Worm (Caenorhabditis elegans) whole organism, L4 larva: Measurements from ENCODE around the gene mlt-8.
A peak's percentile ranks its signal among the peaks of the same experiment; 100 is the strongest.

Source experiments
- T20F7.1 ChIP-seq: fragments of 200-800 bp; sonication (Bioruptor generic); optimal IDR thresholded peaks from 2 replicates; lab custom pipeline; 2018; ENCODE audit warnings: mild to moderate bottlenecking, missing genetic modification characterization, missing compliant biosample characterization
- T26A8.4 ChIP-seq: fragments of 200-800 bp; sonication (Bioruptor generic); IDR thresholded peaks from 2 replicates; pipeline ENCODE4 v1.3.6; 2022; ENCODE audit warnings: missing genetic modification characterization, missing compliant biosample characterization
- Y105C5A.15 ChIP-seq: fragments of 200-800 bp; sonication (Bioruptor generic); IDR thresholded peaks from 2 replicates; pipeline ENCODE4 v1.3.6; 2022; ENCODE audit warnings: missing genetic modification characterization, missing compliant biosample characterization
- Y75B8A.6 ChIP-seq: fragments of 200-800 bp; sonication (Bioruptor generic); IDR thresholded peaks from 2 replicates; pipeline ENCODE4 v1.3.6; 2022; ENCODE audit warnings: missing genetic modification reagents, missing genetic modification characterization, missing compliant biosample characterization
- aha-1 ChIP-seq: fragments of 150-350 bp; peaks from one replicate; lab custom pipeline; 2014; ENCODE audit warnings: missing biosample characterization, missing genetic modification characterization
- ceh-28 ChIP-seq: fragments of 150-350 bp; optimal IDR thresholded peaks from 2 replicates; lab custom pipeline; 2014; ENCODE audit warnings: missing biosample characterization, missing genetic modification reagents, missing genetic modification characterization
- ceh-32 ChIP-seq: sonication (generic microtip); optimal IDR thresholded peaks from 2 replicates; lab custom pipeline; 2016; ENCODE audit warnings: mild to moderate bottlenecking, missing genetic modification characterization, missing compliant biosample characterization; ENCODE audit not compliant: poor library complexity
- ceh-82 ChIP-seq: sonication (generic microtip); optimal IDR thresholded peaks from 2 replicates; lab custom pipeline; 2017; ENCODE audit warnings: missing biosample characterization, missing genetic modification characterization
- cey-2 ChIP-seq: sonication (generic microtip); optimal IDR thresholded peaks from 3 replicates; lab custom pipeline; 2017; ENCODE audit warnings: missing genetic modification characterization, mild to moderate bottlenecking, missing compliant biosample characterization, antibody characterized with exemption, borderline replicate concordance; ENCODE audit not compliant: insufficient read depth
- daf-16 ChIP-seq, 3 experiments: sonication (generic microtip); optimal IDR thresholded peaks; 2 replicates each; lab custom pipeline; 2016 to 2017; ENCODE audit warnings: missing genetic modification characterization in 3 of 3, missing genetic modification reagents in 3 of 3, mild to moderate bottlenecking in 2 of 3, missing compliant biosample characterization in 2 of 3, missing biosample characterization in 1 of 3, moderate library complexity in 1 of 3
- daf-19 ChIP-seq: fragments of 200-800 bp; sonication (Bioruptor generic); conservative IDR thresholded peaks from 2 replicates; pipeline ENCODE4 v1.3.6; 2022; ENCODE audit warnings: missing genetic modification characterization, missing compliant biosample characterization
- dmd-6 ChIP-seq: fragments of 200-800 bp; sonication (Bioruptor generic); IDR thresholded peaks from 2 replicates; pipeline ENCODE4 v1.3.6; 2022; ENCODE audit warnings: missing genetic modification reagents, missing genetic modification characterization, missing compliant biosample characterization
- dmd-9 ChIP-seq: fragments of 200-800 bp; sonication (Bioruptor generic); IDR thresholded peaks from 2 replicates; pipeline ENCODE4 v1.3.6; 2022; ENCODE audit warnings: missing genetic modification reagents, missing genetic modification characterization, missing compliant biosample characterization
- egl-43 ChIP-seq: fragments of 200-800 bp; sonication (Bioruptor generic); IDR thresholded peaks from 2 replicates; pipeline ENCODE4 v1.3.6; 2022; ENCODE audit warnings: missing genetic modification reagents, missing genetic modification characterization, missing compliant biosample characterization
- lin-38 ChIP-seq: fragments of 200-800 bp; sonication (Bioruptor generic); IDR thresholded peaks from 2 replicates; pipeline ENCODE4 v1.3.6; 2022; ENCODE audit warnings: missing genetic modification reagents, missing genetic modification characterization, missing compliant biosample characterization
- lsy-2 ChIP-seq, 2 experiments: fragments of 150-350 bp in 1 of 2; sonication (generic microtip) in 1 of 2; optimal IDR thresholded peaks; 2 replicates each; lab custom pipeline; 2014 to 2017; ENCODE audit warnings: missing biosample characterization in 2 of 2, missing genetic modification characterization in 2 of 2
- madf-9 ChIP-seq: fragments of 200-800 bp; sonication (Bioruptor generic); conservative IDR thresholded peaks from 2 replicates; pipeline ENCODE4 v1.3.6; 2022; ENCODE audit warnings: missing genetic modification reagents, missing genetic modification characterization, missing compliant biosample characterization
- mdl-1 ChIP-seq, 2 experiments: fragments of 150-350 bp in 1 of 2; sonication (generic microtip) in 1 of 2; optimal IDR thresholded peaks; 2 replicates each; lab custom pipeline; 2014 to 2017; ENCODE audit warnings: missing biosample characterization in 2 of 2, missing genetic modification characterization in 2 of 2
- mdt-29 ChIP-seq: fragments of 200-800 bp; sonication (Bioruptor generic); IDR thresholded peaks from 2 replicates; pipeline ENCODE4 v1.3.6; 2022; ENCODE audit warnings: missing genetic modification reagents, missing genetic modification characterization, missing compliant biosample characterization
- mep-1 ChIP-seq: fragments of 150-350 bp; sonication (generic microtip); optimal IDR thresholded peaks from 3 replicates; lab custom pipeline; 2014; ENCODE audit warnings: missing biosample characterization, missing genetic modification characterization
- nhr-102 ChIP-seq: sonication (generic microtip); optimal IDR thresholded peaks from 2 replicates; lab custom pipeline; 2016; ENCODE audit warnings: mild to moderate bottlenecking, missing genetic modification characterization, moderate library complexity, missing compliant biosample characterization
- nhr-111 ChIP-seq: fragments of 200-800 bp; sonication (Bioruptor generic); optimal IDR thresholded peaks from 2 replicates; lab custom pipeline; 2018; ENCODE audit warnings: mild to moderate bottlenecking, missing genetic modification characterization, missing compliant biosample characterization
- nhr-237 ChIP-seq: sonication (generic microtip); optimal IDR thresholded peaks from 2 replicates; lab custom pipeline; 2017; ENCODE audit warnings: missing biosample characterization, missing genetic modification characterization
- nhr-25 ChIP-seq: sonication (generic microtip); optimal IDR thresholded peaks from 2 replicates; lab custom pipeline; 2017; ENCODE audit warnings: missing genetic modification characterization, mild to moderate bottlenecking, missing compliant biosample characterization, antibody characterized with exemption, moderate library complexity, borderline replicate concordance; ENCODE audit not compliant: insufficient read depth
- nhr-6 ChIP-seq: fragments of 150-350 bp; optimal IDR thresholded peaks from 2 replicates; lab custom pipeline; 2014; ENCODE audit warnings: missing biosample characterization, missing genetic modification characterization
- sdz-12 ChIP-seq: fragments of 200-800 bp; sonication (Bioruptor generic); optimal IDR thresholded peaks from 2 replicates; lab custom pipeline; 2018; ENCODE audit warnings: mild to moderate bottlenecking, missing genetic modification characterization, missing compliant biosample characterization
- set-16 ChIP-seq: fragments of 200-800 bp; sonication (Bioruptor generic); IDR thresholded peaks from 2 replicates; pipeline ENCODE4 v1.3.6; 2022; ENCODE audit warnings: missing genetic modification reagents, missing genetic modification characterization, missing compliant biosample characterization
- unc-130 ChIP-seq: sonication (generic microtip); optimal IDR thresholded peaks from 2 replicates; lab custom pipeline; 2016; ENCODE audit warnings: missing genetic modification reagents, missing genetic modification characterization, missing compliant biosample characterization
- unc-62 ChIP-seq, 3 experiments: fragments of 150-350 bp in 1 of 3; sonication (generic microtip); optimal IDR thresholded peaks in 2 of 3; peaks in 1 of 3; 1 replicate in 1 of 3; 2 replicates in 2 of 3; lab custom pipeline; 2014 to 2017; ENCODE audit warnings: missing biosample characterization in 3 of 3, missing genetic modification characterization in 3 of 3, missing genetic modification reagents in 3 of 3, missing genotype in 1 of 3
- vab-7 ChIP-seq: fragments of 200-800 bp; sonication (Bioruptor generic); IDR thresholded peaks from 2 replicates; pipeline ENCODE4 v1.3.6; 2022; ENCODE audit warnings: missing genetic modification reagents, missing genetic modification characterization, missing compliant biosample characterization

mlt-8 gene

DNA sequence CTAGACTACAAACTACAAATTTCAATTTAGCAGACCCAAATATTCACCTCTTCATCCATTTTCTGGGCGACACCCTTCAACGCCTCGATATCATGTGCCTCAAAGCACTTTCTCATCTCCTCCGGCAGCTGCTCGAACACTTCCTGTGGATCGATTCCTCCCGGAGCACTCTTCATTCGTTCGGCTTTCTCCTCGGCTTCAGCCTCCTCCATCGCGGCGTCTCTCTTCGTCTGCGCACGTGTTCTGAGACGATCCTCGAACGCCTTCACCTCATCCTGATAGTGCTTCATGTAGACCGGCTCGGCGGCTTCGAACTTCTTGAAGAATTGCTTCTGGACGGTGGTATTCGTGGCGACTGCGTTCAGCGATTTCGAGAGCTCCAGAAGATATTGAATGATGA lies 6.9 kb upstream of the mlt-8 start:
- TF ChIP-seq unc-130 (GFP tag; lab: Kevin White, UChicago), result no peak
- 0 out of 2 replicates have a peak, but pooled peaks have one; percentile 2 for TF ChIP-seq lin-38 (GFP tag; lab: Robert Waterston, UW)
- TF ChIP-seq set-16, result peak; percentile 77
- no peak for TF ChIP-seq nhr-237 (tag; lab: Kevin White, UChicago)
- no peak for TF ChIP-seq nhr-25 (tag; lab: Kevin White, UChicago)
- 0 out of 2 replicates have a peak, but pooled peaks have one; percentile 26 for TF ChIP-seq dmd-9 (GFP tag; lab: Robert Waterston, UW)
- no peak for TF ChIP-seq sdz-12
- TF ChIP-seq, all 104 proteins: peak for 3

DNA sequence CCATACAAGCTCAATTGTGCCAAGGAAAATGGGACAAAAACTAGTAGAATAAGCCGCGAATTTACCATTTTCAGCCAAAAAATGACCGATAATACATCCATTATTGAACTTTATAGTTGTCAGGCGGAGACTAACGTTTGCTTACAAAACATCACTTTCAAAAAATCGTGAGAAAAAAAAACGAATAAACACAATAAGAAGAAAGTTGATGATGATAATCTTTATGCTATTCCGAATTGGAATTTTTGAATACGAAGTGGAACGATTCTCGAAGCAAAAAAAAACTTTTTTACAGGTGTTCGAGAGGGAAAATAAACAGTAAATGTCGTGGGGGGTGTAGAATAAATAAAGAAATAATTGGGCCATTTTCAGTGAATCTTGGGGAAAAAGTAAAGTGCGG lies 5.7 kb upstream of the mlt-8 start, which contains the start of gene W08F4.7:
Gene W08F4.7 (minus strand): TSS at position 101 of the 400 bp plus-strand sequence.
- TF ChIP-seq daf-16 (GFP tag; optimal IDR thresholded peaks at IDR 0.05; lab: Kevin White, UChicago) (no peak), daf-16 (tag; optimal IDR thresholded peaks at IDR 0.05; lab: Kevin White, UChicago) (peak; percentile 0), lin-38 (GFP tag; lab: Robert Waterston, UW) (peak; percentile 52), vab-7 (GFP tag; lab: Robert Waterston, UW) (no peak)

DNA sequence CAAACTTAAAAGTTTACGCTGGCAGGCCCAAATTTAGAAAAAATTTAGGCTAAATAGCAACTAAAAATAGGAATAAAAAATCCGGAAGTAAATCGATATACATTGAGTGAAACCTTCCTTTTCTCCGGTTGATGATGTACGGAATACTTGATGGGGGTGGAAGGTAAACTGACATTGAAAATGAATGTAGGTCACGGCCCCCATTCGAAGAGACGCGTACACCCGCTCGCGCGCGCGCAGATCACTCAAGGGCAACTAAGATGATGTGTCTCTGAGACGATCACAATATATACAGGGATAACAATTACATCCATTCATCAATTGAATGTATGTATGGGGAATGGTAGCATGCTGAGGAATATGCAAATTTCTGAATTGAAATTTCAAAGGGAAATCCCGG lies 2.2 kb upstream of the mlt-8 start:
- no peak for TF ChIP-seq mep-1 (tag; lab: Kevin White, UChicago)
- peak in 1 of 2 experiments; percentile 46 for TF ChIP-seq unc-62 (GFP tag; optimal IDR thresholded peaks at IDR 0.05 in 1 of 2; lab: Kevin White, UChicago)
- no peak for TF ChIP-seq unc-62 (tag; optimal IDR thresholded peaks at IDR 0.05; lab: Kevin White, UChicago)
- TF ChIP-seq ceh-82 (tag; lab: Kevin White, UChicago), result no peak
- TF ChIP-seq aha-1 (tag; lab: Kevin White, UChicago), result peak; percentile 75

DNA sequence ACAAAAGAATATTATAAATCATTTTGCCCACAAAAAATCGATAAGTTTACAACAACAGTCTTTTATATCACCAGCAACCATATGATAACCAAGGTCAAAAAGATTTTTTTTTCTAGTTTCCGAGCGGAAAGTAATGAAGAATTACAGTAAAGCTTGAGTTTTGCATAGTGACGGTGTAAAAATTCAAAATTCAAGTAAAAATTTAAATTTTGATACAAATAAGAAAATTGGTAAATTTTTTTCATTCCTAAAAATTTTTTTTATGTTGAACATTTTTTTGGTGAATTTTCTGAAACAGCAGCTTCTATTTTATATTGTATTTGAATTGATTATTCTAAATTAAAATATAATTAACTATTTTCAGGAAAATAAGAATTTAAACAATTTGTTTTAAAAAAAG lies 3.1 kb downstream of the mlt-8 start, which contains the start of gene W08F4.5:
Gene W08F4.5 (minus strand): TSS at position 101 of the 400 bp plus-strand sequence.
- TF ChIP-seq ceh-32 (tag; lab: Kevin White, UChicago) (no peak), nhr-102 (tag; lab: Kevin White, UChicago) (peak; percentile 10)

DNA sequence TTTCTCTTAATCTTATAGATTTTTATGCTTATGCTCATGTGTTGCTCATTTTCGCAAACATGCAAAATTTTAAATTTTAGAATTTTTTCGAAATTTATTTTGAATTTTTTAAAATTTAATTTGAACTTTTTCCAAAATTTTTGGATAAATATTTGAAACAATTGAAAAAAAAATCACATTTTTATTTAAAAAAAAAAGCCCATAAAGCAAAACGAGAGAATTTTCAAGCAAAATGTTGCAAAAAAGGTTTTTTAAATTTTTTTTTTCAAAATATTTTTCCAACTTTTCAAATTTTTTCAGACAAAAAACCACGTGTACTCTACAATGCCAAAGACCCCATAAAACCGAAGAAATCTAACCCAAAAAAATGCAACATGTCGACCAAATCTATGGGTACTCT lies 15.7 kb downstream of the mlt-8 start, which contains the start of the genes C09E8.1 and C09E8.6:
Gene C09E8.1 (plus strand): TSS at position 301 of the 400 bp plus-strand sequence.
Gene C09E8.6 (plus strand): TSS at position 313 of the 400 bp plus-strand sequence.
- TF ChIP-seq Y75B8A.6 (GFP tag; lab: Robert Waterston, UW) (no peak), mdt-29 (GFP tag; lab: Robert Waterston, UW) (no peak), egl-43 (GFP tag; lab: Robert Waterston, UW) (no peak), dmd-6 (no peak), unc-62 (GFP tag; optimal IDR thresholded peaks at IDR 0.05 in 1 of 2; lab: Kevin White, UChicago) (peak in 1 of 2 experiments; percentile 6), unc-62 (tag; optimal IDR thresholded peaks at IDR 0.05; lab: Kevin White, UChicago) (no peak)

DNA sequence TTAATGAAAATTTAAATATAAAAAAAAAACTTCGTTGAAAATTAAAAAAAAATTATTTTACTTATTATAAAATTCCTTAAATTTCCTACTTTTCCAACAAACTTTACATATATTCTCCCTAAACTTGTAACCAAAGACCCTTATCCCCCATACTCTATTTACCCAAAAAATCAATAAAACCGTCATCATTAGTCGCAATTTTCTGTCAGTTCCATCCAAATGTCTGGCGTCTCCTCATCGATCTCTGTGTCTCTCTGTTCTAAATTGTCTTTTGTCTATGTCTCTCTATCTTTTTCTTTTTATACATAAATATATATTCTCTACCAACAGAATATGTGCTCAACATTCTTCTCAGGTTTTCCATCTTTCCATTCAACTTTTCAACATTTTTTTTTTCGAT lies 16.5 kb downstream of the mlt-8 start:
- TF ChIP-seq aha-1 (tag; lab: Kevin White, UChicago) (no peak), daf-19 (GFP tag; lab: Robert Waterston, UW) (no peak), dmd-6 (no peak), cey-2 (no peak), T26A8.4 (GFP tag; lab: Robert Waterston, UW) (0 out of 2 replicates have a peak, but pooled peaks have one; percentile 8), Y105C5A.15 (GFP tag; lab: Robert Waterston, UW) (no peak), nhr-6 (tag; lab: Kevin White, UChicago) (no peak), mdl-1 (tag; optimal IDR thresholded peaks at IDR 0.05; lab: Kevin White, UChicago) (no peak), madf-9 (GFP tag; lab: Robert Waterston, UW) (no peak), nhr-102 (tag; lab: Kevin White, UChicago) (no peak), ceh-28 (peak; percentile 34), T20F7.1 (GFP tag; lab: Kevin White, UChicago) (no peak), nhr-111 (no peak), lsy-2 (tag; optimal IDR thresholded peaks at IDR 0.05; lab: Kevin White, UChicago) (peak in 1 of 2 experiments; percentile 25), lin-38 (GFP tag; lab: Robert Waterston, UW) (no peak)
